Worm (Caenorhabditis elegans) whole organism, L4/young adult: ENCODE results near the gene C12D12.1.

Experiments used
- W03F9.2 ChIP-seq: fragments of 150-350 bp; optimal IDR thresholded peaks from 2 replicates; lab custom pipeline; 2014; ENCODE audit warnings: missing biosample characterization, missing genetic modification characterization
- dao-5 ChIP-seq: sonication (generic microtip); optimal IDR thresholded peaks from 2 replicates; lab custom pipeline; 2016; ENCODE audit warnings: missing genotype, missing genetic modification characterization, moderate library complexity, missing compliant biosample characterization
- him-1 ChIP-seq: sonication (generic microtip); optimal IDR thresholded peaks from 2 replicates; lab custom pipeline; 2016; ENCODE audit warnings: missing genotype, missing genetic modification reagents, missing genetic modification characterization, missing compliant biosample characterization

C12D12.1 gene

ce11 chrX:3498953-3499352 is at the start of gene C12D12.1:
TSS of gene C12D12.1 (plus strand) at chrX:3499253.
- TF ChIP-seq W03F9.2 (tag; lab: Kevin White, UChicago) (no peak), dao-5 (tag; lab: Kevin White, UChicago) (no peak), him-1 (tag; lab: Kevin White, UChicago) (no peak)

- TF ChIP-seq him-1 (tag; lab: Kevin White, UChicago), result no peak
- no peak for TF ChIP-seq dao-5 (tag; lab: Kevin White, UChicago)
- no peak for TF ChIP-seq W03F9.2 (tag; lab: Kevin White, UChicago)
Observed at ce11 chrX:3451122-3451521, 47.9 kb upstream of the C12D12.1 start, which contains the start of gene ZK813.5. TSS of gene ZK813.5 (minus strand) at chrX:3451222.

ce11 chrX:3453870-3454269 is 45.2 kb upstream of the C12D12.1 start:
- no peak for TF ChIP-seq W03F9.2 (tag; lab: Kevin White, UChicago)
- TF ChIP-seq dao-5 (tag; lab: Kevin White, UChicago), result no peak
- no peak for TF ChIP-seq him-1 (tag; lab: Kevin White, UChicago)

ce11 chrX:3455561-3455960 is 43.5 kb upstream of the C12D12.1 start:
- TF ChIP-seq dao-5 (tag; lab: Kevin White, UChicago) (no peak), him-1 (tag; lab: Kevin White, UChicago) (no peak)

ce11 chrX:3462086-3462485 is 37.0 kb upstream of the C12D12.1 start:
- TF ChIP-seq him-1 (tag; lab: Kevin White, UChicago), result no peak
- no peak for TF ChIP-seq dao-5 (tag; lab: Kevin White, UChicago)
- no peak for TF ChIP-seq W03F9.2 (tag; lab: Kevin White, UChicago)

ce11 chrX:3463875-3464274 is 35.2 kb upstream of the C12D12.1 start:
- TF ChIP-seq W03F9.2 (tag; lab: Kevin White, UChicago), result no peak
- no peak for TF ChIP-seq him-1 (tag; lab: Kevin White, UChicago)
- TF ChIP-seq dao-5 (tag; lab: Kevin White, UChicago), result no peak

DNA sequence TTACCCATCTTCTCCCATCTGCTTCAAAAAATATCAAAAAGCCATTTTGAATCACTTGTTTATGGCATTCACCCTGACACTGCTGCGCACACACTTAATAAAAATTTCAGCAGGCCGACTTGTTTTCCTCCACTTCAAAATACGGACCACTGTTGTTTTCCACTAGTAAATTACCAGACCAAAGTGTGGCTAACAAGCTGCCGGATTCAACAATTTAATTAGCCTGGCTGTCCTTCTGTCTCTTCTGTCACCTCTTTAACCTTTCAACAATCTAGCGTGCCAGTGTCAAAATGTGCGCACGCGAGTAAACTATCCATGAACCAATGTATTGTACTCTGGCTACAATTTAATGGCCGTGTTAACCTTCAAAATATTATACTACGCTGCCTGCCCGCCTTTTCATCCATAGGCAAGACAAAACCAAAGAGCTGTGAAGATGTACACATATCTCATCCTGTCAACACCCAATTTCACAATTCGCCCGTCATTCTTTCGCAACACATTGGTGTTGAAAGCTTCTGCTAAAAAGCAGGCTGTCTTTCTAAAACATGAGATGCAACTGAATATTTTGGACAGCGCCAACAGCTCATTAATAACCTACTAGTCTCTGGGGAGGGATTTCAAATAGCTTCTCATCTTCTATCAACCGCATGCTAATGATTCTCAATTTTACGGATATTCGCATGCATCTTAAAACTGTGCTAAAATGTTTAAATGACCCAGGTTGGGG is 34.6 kb upstream of the C12D12.1 start:
- no peak for TF ChIP-seq him-1 (tag; lab: Kevin White, UChicago)
- no peak for TF ChIP-seq W03F9.2 (tag; lab: Kevin White, UChicago)
- TF ChIP-seq dao-5 (tag; lab: Kevin White, UChicago), result no peak

DNA sequence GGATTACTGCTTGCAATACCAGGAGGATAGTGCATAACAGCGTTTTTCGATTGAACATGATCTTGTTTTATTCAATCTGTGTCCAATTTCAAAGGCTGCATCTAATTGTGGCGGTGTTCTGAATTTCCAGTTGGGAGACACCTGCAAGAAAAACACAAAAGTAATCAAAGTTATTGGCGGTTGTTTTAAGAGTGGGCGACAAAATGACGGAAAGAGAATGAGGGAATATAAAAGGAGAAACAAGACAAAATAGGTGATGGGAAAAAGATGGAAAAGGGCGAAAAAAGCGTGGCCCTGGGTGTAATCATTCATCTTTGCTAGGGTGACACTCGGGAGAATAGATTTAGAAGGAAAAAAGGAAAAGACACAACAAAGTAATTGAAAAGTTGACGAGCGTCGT is 33.3 kb upstream of the C12D12.1 start, which contains the start of the genes ZK377.15 and sax-3:
ZK377.15 (minus strand) TSS at position 101 of the 400 bp plus-strand sequence.
sax-3 (minus strand) TSS at position 143 of the 400 bp plus-strand sequence.
- TF ChIP-seq him-1 (tag; lab: Kevin White, UChicago), result no peak

DNA sequence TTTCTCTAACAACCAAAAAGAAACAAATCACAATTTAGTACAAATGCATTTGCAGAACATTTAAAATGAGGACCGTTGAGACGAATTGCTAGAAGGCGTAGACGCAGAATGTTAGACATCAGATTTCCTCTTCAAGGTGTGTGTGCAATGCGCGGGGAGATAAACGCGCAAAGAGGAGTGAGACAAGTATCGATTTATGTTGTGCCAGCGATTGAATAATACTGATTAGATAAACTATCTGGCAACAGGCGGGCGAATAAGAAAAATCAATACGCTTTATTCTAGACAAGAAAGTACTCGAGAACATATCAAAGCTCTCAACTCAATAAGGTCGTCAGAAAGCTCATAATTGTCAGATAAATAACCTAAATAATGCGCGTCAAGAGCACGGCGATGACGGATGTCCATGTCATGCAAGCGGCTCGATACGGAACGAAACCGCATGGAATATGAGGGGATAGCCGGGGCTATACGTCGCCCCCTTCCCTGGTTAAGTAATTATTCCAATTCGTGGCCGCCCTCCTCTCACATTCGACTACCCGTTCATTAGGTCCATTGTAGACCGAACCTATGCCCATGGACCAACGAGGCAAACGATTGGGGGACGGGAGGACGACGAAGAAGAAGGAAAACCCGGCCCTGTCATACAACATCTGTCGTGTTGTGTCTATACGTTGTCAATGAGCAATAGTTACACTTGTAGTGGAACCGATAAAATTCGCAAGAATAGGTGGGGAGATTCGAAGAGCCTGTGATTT is 31.9 kb upstream of the C12D12.1 start:
- TF ChIP-seq W03F9.2 (tag; lab: Kevin White, UChicago) (no peak), dao-5 (tag; lab: Kevin White, UChicago) (no peak), him-1 (tag; lab: Kevin White, UChicago) (no peak)

ce11 chrX:3467958-3468357 is 31.1 kb upstream of the C12D12.1 start:
- no peak for TF ChIP-seq dao-5 (tag; lab: Kevin White, UChicago)

DNA sequence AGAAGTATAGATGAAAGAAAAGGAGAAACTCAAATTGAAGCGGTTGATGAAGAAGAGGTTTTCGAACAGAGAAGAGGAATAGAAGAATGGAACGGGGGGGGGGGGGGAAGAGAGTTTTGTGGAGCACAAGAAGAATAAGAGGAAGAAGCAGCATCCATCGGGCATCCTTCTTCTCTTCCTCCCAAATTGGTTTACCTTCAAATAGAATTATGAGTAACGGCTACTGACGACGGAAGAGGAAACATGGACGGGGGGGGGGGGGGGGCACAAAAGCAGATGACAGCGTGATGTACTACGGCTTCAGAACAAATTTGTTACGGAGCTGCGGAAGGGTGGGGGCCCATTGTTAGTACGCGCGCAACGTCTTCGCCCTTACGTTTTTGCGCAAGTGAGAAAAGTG is 29.7 kb upstream of the C12D12.1 start:
- TF ChIP-seq W03F9.2 (tag; lab: Kevin White, UChicago), result no peak
- TF ChIP-seq dao-5 (tag; lab: Kevin White, UChicago), result no peak
- no peak for TF ChIP-seq him-1 (tag; lab: Kevin White, UChicago)

DNA sequence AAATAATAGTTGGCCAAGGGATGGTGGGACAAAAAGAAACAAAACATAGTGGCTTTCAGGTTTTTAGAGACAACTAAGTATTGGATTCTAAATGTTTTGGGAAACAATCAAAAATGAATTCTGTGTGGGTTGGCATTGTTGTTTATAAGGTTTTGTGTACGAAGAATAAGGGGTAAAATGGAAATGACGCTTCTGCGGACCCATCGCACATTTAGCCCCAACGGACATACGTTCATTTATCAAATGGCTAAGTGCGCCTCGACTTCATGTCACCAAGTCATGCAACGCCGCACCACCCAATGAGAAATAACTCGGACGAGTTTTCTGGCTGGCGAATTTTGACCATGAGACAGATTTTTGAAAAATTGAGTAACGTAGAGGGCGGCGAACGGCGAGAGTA is 28.7 kb upstream of the C12D12.1 start:
- TF ChIP-seq dao-5 (tag; lab: Kevin White, UChicago) (no peak), him-1 (tag; lab: Kevin White, UChicago) (no peak), W03F9.2 (tag; lab: Kevin White, UChicago) (no peak)

- TF ChIP-seq him-1 (tag; lab: Kevin White, UChicago), result no peak
- no peak for TF ChIP-seq W03F9.2 (tag; lab: Kevin White, UChicago)
Observed at ce11 chrX:3472226-3472625, 26.8 kb upstream of the C12D12.1 start.

- TF ChIP-seq W03F9.2 (tag; lab: Kevin White, UChicago) (no peak), him-1 (tag; lab: Kevin White, UChicago) (no peak), dao-5 (tag; lab: Kevin White, UChicago) (no peak)
Observed at ce11 chrX:3473793-3474192, 25.3 kb upstream of the C12D12.1 start.
